Fruit fly (Drosophila melanogaster): ENCODE data around the gene CG45603.
A peak's percentile ranks its signal among the peaks of the same experiment; 100 is the strongest.

dm6 chrX:12241032-12241431 is 33.4 kb upstream of the CG45603 start:
- TF ChIP-seq CG10543 (GFP tag; optimal IDR thresholded peaks at IDR 0.05) (no peak), CG2120 (GFP tag; optimal IDR thresholded peaks at IDR 0.05) (peak; percentile 54), CG18599 (GFP tag; optimal IDR thresholded peaks at IDR 0.05) (peak; percentile 68), lbe (GFP tag; optimal IDR thresholded peaks at IDR 0.05) (no peak), unc-4 (GFP tag; IDR thresholded peaks at IDR 0.05; ENCODE audit: partially characterized antibody) (no peak), gro (GFP tag; optimal IDR thresholded peaks at IDR 0.05) (no peak), salm (tag; optimal IDR thresholded peaks at IDR 0.05) (no peak), cg (GFP tag; optimal IDR thresholded peaks at IDR 0.05) (no peak), CG1529 (GFP tag; optimal IDR thresholded peaks at IDR 0.05) (no peak), fd96Cb (tag; optimal IDR thresholded peaks at IDR 0.05) (peak; percentile 48), ase (GFP tag; IDR thresholded peaks at IDR 0.05) (no peak), Max (GFP tag; optimal IDR thresholded peaks at IDR 0.05) (no peak)
